Worm (Caenorhabditis elegans): ENCODE measurements around the gene R09A8.9.

R09A8.9 gene

ce11 chrX:12640459-12640858 is 36.7 kb downstream of the R09A8.9 start, which contains the start of gene R09A8.5:
Gene R09A8.5 (minus strand): TSS chrX:12640559.
- no peak for TF ChIP-seq sox-2 (GFP tag; IDR thresholded peaks at IDR 0.05)
- no peak for TF ChIP-seq odd-2 (tag; optimal IDR thresholded peaks at IDR 0.05)
- TF ChIP-seq ceh-14 (tag; optimal IDR thresholded peaks at IDR 0.05) = no peak
- TF ChIP-seq ttx-3 (tag; optimal IDR thresholded peaks at IDR 0.05) = no peak
- TF ChIP-seq dve-1 (tag; optimal IDR thresholded peaks at IDR 0.05) = no peak
- no peak for TF ChIP-seq ceh-24 (tag; optimal IDR thresholded peaks at IDR 0.05)
- TF ChIP-seq fkh-6 (tag; optimal IDR thresholded peaks at IDR 0.05) = no peak
- TF ChIP-seq C38D4.7 (GFP tag; optimal IDR thresholded peaks at IDR 0.05) = no peak
- TF ChIP-seq hlh-8 (tag; optimal IDR thresholded peaks at IDR 0.05) = no peak
- no peak for TF ChIP-seq pqm-1 (tag; optimal IDR thresholded peaks at IDR 0.05)
- no peak for TF ChIP-seq pax-1 (tag; optimal IDR thresholded peaks at IDR 0.05)
- TF ChIP-seq elt-2 (tag; optimal IDR thresholded peaks at IDR 0.05) = no peak
- TF ChIP-seq ceh-6 (GFP tag; optimal IDR thresholded peaks at IDR 0.05) = no peak
- no peak for TF ChIP-seq rnt-1 (tag; optimal IDR thresholded peaks at IDR 0.05)

- TF ChIP-seq dmd-4 (tag; optimal IDR thresholded peaks at IDR 0.05; ENCODE audit: borderline replicate concordance) = no peak
- TF ChIP-seq tbx-7 (tag; optimal IDR thresholded peaks at IDR 0.05) = no peak
- TF ChIP-seq sox-2 (GFP tag; IDR thresholded peaks at IDR 0.05) = no peak
- TF ChIP-seq ztf-16 (tag; optimal IDR thresholded peaks at IDR 0.05) = no peak
Measured at ce11 chrX:12640961-12641360, 37.2 kb downstream of the R09A8.9 start.

DNA sequence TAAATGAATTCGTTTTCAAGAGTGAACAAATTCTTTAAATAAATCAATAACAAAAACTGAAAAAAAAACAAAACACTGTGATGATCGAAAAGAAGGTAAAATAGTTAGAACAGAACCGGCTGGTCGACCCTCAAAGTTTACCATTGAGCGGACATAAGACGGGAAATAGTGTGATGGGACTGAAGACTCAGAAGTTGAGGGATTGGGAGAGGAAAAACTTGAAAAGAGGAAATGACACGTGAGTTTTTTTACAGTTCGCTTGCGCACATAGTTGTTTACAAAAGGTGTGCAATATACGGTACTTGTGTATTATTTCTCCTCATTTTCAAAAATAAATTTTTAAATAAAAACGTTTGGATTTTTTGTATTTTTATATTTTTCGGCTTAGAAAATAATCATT is 39.2 kb downstream of the R09A8.9 start:
- TF ChIP-seq sox-2 (GFP tag; IDR thresholded peaks at IDR 0.05) = no peak
- no peak for TF ChIP-seq che-1 (tag; optimal IDR thresholded peaks at IDR 0.05)
- no peak for TF ChIP-seq ceh-48 (tag; optimal IDR thresholded peaks at IDR 0.05)
- TF ChIP-seq hlh-15 (tag; optimal IDR thresholded peaks at IDR 0.05) = no peak

- TF ChIP-seq K09A11.1 (tag; optimal IDR thresholded peaks at IDR 0.05; ENCODE audit: insufficient read depth) (no peak), dve-1 (tag; optimal IDR thresholded peaks at IDR 0.05) (no peak), ceh-24 (tag; optimal IDR thresholded peaks at IDR 0.05) (no peak), ets-4 (tag; optimal IDR thresholded peaks at IDR 0.05) (no peak), ceh-31 (tag; optimal IDR thresholded peaks at IDR 0.05) (no peak), ceh-18 (tag; optimal IDR thresholded peaks at IDR 0.05) (no peak), ceh-45 (GFP tag; IDR thresholded peaks at IDR 0.05) (no peak), C08G9.2 (tag; optimal IDR thresholded peaks at IDR 0.05) (no peak), sdc-2 (tag; optimal IDR thresholded peaks at IDR 0.05) (no peak), pqm-1 (tag; optimal IDR thresholded peaks at IDR 0.05) (no peak), ref-2 (tag; optimal IDR thresholded peaks at IDR 0.05) (no peak), hlh-6 (tag; optimal IDR thresholded peaks at IDR 0.05) (no peak)
Measured at ce11 chrX:12645846-12646245, 42.1 kb downstream of the R09A8.9 start.

- TF ChIP-seq hlh-6 (tag; optimal IDR thresholded peaks at IDR 0.05) (no peak), ztf-16 (tag; optimal IDR thresholded peaks at IDR 0.05) (no peak), ceh-30 (tag; optimal IDR thresholded peaks at IDR 0.05) (no peak), K09A11.1 (tag; optimal IDR thresholded peaks at IDR 0.05; ENCODE audit: insufficient read depth) (no peak), ceh-18 (tag; optimal IDR thresholded peaks at IDR 0.05) (no peak), ceh-14 (tag; optimal IDR thresholded peaks at IDR 0.05) (no peak), che-1 (tag; optimal IDR thresholded peaks at IDR 0.05) (no peak), ref-2 (tag; optimal IDR thresholded peaks at IDR 0.05) (no peak), syd-9 (tag; optimal IDR thresholded peaks at IDR 0.05) (no peak), sdc-2 (tag; optimal IDR thresholded peaks at IDR 0.05) (no peak)
Measured at ce11 chrX:12646546-12647167, 42.9 kb downstream of the R09A8.9 start, which contains the start of gene zmp-5. Gene zmp-5 (plus strand): TSS chrX:12647117.
